Fruit fly (Drosophila melanogaster) whole organism, embryonic: ENCODE data around the gene CG10343.

Experiments used
- Atf-2 ChIP-seq: fragments of 200-800 bp; sonication (Bioruptor generic); optimal IDR thresholded peaks from 2 replicates; lab custom pipeline; 2016; ENCODE audit warnings: missing biosample characterization, missing genetic modification characterization
- BEAF-32 ChIP-seq: fragments of 200-800 bp; sonication (Bioruptor generic); optimal IDR thresholded peaks from 3 replicates; lab custom pipeline; 2017; ENCODE audit warnings: missing biosample characterization, missing genetic modification characterization, mild to moderate bottlenecking, moderate library complexity, missing genetic modification reagents
- Bteb2 ChIP-seq: fragments of 200-800 bp; sonication (Bioruptor generic); optimal IDR thresholded peaks from 2 replicates; lab custom pipeline; 2016; ENCODE audit warnings: missing biosample characterization, missing genetic modification characterization
- CG10321 ChIP-seq: fragments of 200-800 bp; sonication (Bioruptor generic); IDR thresholded peaks from 2 replicates; pipeline ENCODE4 v1.3.6; 2022; ENCODE audit warnings: missing biosample characterization, missing genetic modification characterization
- CG11247 ChIP-seq: fragments of 200-800 bp; sonication (Bioruptor generic); IDR thresholded peaks from 2 replicates; pipeline ENCODE4 v1.3.6; 2022; ENCODE audit warnings: missing biosample characterization, missing genetic modification characterization
- CG11696 ChIP-seq: fragments of 200-800 bp; sonication (Bioruptor generic); IDR thresholded peaks from 2 replicates; pipeline ENCODE4 v1.3.6; 2022; ENCODE audit warnings: missing biosample characterization, missing genetic modification characterization
- CG12104 ChIP-seq: fragments of 200-800 bp; sonication (Bioruptor generic); optimal IDR thresholded peaks from 3 replicates; lab custom pipeline; 2016; ENCODE audit warnings: missing biosample characterization, missing genetic modification characterization
- CG14014 ChIP-seq: fragments of 200-800 bp; sonication (Bioruptor generic); IDR thresholded peaks from 2 replicates; pipeline ENCODE4 v1.3.6; 2022; ENCODE audit warnings: missing biosample characterization, missing genetic modification characterization
- CG14441 ChIP-seq: fragments of 200-800 bp; sonication (Bioruptor generic); IDR thresholded peaks from 2 replicates; pipeline ENCODE4 v1.3.6; 2022; ENCODE audit warnings: missing biosample characterization, missing genetic modification characterization
- CG1529 ChIP-seq: fragments of 200-800 bp; sonication (Bioruptor generic); optimal IDR thresholded peaks from 3 replicates; lab custom pipeline; 2018; ENCODE audit warnings: missing biosample characterization, missing genetic modification characterization
- CG1647 ChIP-seq: fragments of 200-800 bp; sonication (Bioruptor generic); optimal IDR thresholded peaks from 3 replicates; lab custom pipeline; 2016; ENCODE audit warnings: missing biosample characterization, missing genetic modification characterization
- CG16863 ChIP-seq: fragments of 200-800 bp; sonication (Bioruptor generic); optimal IDR thresholded peaks from 3 replicates; lab custom pipeline; 2016; ENCODE audit warnings: missing biosample characterization, missing genetic modification characterization
- CG17912 ChIP-seq: fragments of 200-800 bp; sonication (Bioruptor generic); optimal IDR thresholded peaks from 2 replicates; lab custom pipeline; 2018; ENCODE audit warnings: missing biosample characterization, mild to moderate bottlenecking, missing genetic modification characterization
- CG18599 ChIP-seq: fragments of 200-800 bp; sonication (Bioruptor generic); optimal IDR thresholded peaks from 3 replicates; lab custom pipeline; 2017; ENCODE audit warnings: missing biosample characterization, missing genetic modification characterization, mild to moderate bottlenecking, moderate library complexity, missing genetic modification reagents
- CG30431 ChIP-seq: fragments of 200-800 bp; sonication (Bioruptor generic); optimal IDR thresholded peaks from 2 replicates; lab custom pipeline; 2017; ENCODE audit warnings: missing biosample characterization, missing genetic modification characterization
- CG31441 ChIP-seq: fragments of 200-800 bp; sonication (Bioruptor generic); IDR thresholded peaks from 2 replicates; pipeline ENCODE4 v1.3.6; 2022; ENCODE audit warnings: missing biosample characterization, missing genetic modification characterization
- CG3995 ChIP-seq: fragments of 200-800 bp; sonication (Bioruptor generic); optimal IDR thresholded peaks from 3 replicates; lab custom pipeline; 2016; ENCODE audit warnings: missing biosample characterization, missing genetic modification characterization
- CG6854 ChIP-seq: fragments of 200-800 bp; sonication (Bioruptor generic); optimal IDR thresholded peaks from 3 replicates; lab custom pipeline; 2017; ENCODE audit warnings: missing biosample characterization, mild to moderate bottlenecking, missing genetic modification characterization
- CG7987 ChIP-seq: fragments of 200-800 bp; sonication (Bioruptor generic); optimal IDR thresholded peaks from 2 replicates; lab custom pipeline; 2018; ENCODE audit warnings: missing biosample characterization, mild to moderate bottlenecking, missing genetic modification characterization, moderate library complexity
- CG8089 ChIP-seq: fragments of 200-800 bp; sonication (Bioruptor generic); optimal IDR thresholded peaks from 3 replicates; lab custom pipeline; 2016; ENCODE audit warnings: missing biosample characterization, missing genetic modification characterization
- Dfd ChIP-seq, 2 experiments: fragments of >200 bp; optimal IDR thresholded peaks; 2 replicates each; lab custom pipeline; 2017; ENCODE audit warnings: missing biosample characterization in 2 of 2, missing genetic modification characterization in 2 of 2
- Dip3 ChIP-seq: fragments of 200-800 bp; sonication (Bioruptor generic); optimal IDR thresholded peaks from 3 replicates; lab custom pipeline; 2016; ENCODE audit warnings: missing biosample characterization, missing genetic modification characterization
- Doc2 ChIP-seq: fragments of 200-800 bp; sonication (Bioruptor generic); IDR thresholded peaks from 2 replicates; pipeline ENCODE4 v1.3.6; 2022; ENCODE audit warnings: missing biosample characterization, missing genetic modification characterization
- HmgD ChIP-seq: fragments of 200-800 bp; sonication (Bioruptor generic); optimal IDR thresholded peaks from 3 replicates; lab custom pipeline; 2016; ENCODE audit warnings: missing biosample characterization, missing genetic modification characterization
- Hmx ChIP-seq: fragments of 200-800 bp; sonication (Bioruptor generic); optimal IDR thresholded peaks from 2 replicates; lab custom pipeline; 2016; ENCODE audit warnings: missing biosample characterization, missing genetic modification characterization
- NC2β ChIP-seq: fragments of 200-800 bp; sonication (Bioruptor generic); optimal IDR thresholded peaks from 2 replicates; lab custom pipeline; 2016; ENCODE audit warnings: missing biosample characterization, missing genetic modification characterization
- Rfx ChIP-seq: fragments of 200-800 bp; sonication (Bioruptor generic); IDR thresholded peaks from 2 replicates; pipeline ENCODE4 v1.3.6; 2022; ENCODE audit warnings: missing biosample characterization, missing genetic modification characterization
- abd-A ChIP-seq: fragments of 200-800 bp; sonication (Bioruptor generic); optimal IDR thresholded peaks from 3 replicates; lab custom pipeline; 2019; ENCODE audit warnings: missing biosample characterization, mild to moderate bottlenecking, missing genetic modification characterization, moderate library complexity
- amos ChIP-seq: fragments of 200-800 bp; sonication (Bioruptor generic); IDR thresholded peaks from 2 replicates; pipeline ENCODE4 v1.3.6; 2022; ENCODE audit warnings: missing biosample characterization, missing genetic modification characterization; ENCODE audit not compliant: partially characterized antibody
- ap ChIP-seq: fragments of 200-800 bp; sonication (Bioruptor generic); IDR thresholded peaks from 2 replicates; pipeline ENCODE4 v1.3.6; 2022; ENCODE audit warnings: missing biosample characterization, missing genetic modification characterization
- br ChIP-seq: fragments of >200 bp; optimal IDR thresholded peaks from 2 replicates; lab custom pipeline; 2017
- caup ChIP-seq: fragments of 200-800 bp; sonication (Bioruptor generic); optimal IDR thresholded peaks from 3 replicates; lab custom pipeline; 2017; ENCODE audit warnings: missing biosample characterization, mild to moderate bottlenecking, missing genetic modification characterization, moderate library complexity; ENCODE audit not compliant: severe bottlenecking
- chn ChIP-seq: fragments of 200-800 bp; sonication (Bioruptor generic); optimal IDR thresholded peaks from 2 replicates; lab custom pipeline; 2016; ENCODE audit warnings: missing biosample characterization, missing genetic modification characterization
- corto ChIP-seq: fragments of 200-800 bp; sonication (Bioruptor generic); optimal IDR thresholded peaks from 2 replicates; lab custom pipeline; 2016; ENCODE audit warnings: missing biosample characterization, mild to moderate bottlenecking, missing genetic modification characterization, moderate library complexity
- dysf ChIP-seq: fragments of 200-800 bp; sonication (Bioruptor generic); IDR thresholded peaks from 3 replicates; pipeline ENCODE4 v1.3.6; 2022; ENCODE audit warnings: missing biosample characterization, missing genetic modification characterization
- gce ChIP-seq: fragments of 200-800 bp; sonication (Bioruptor generic); IDR thresholded peaks from 3 replicates; pipeline ENCODE4 v1.3.6; 2022; ENCODE audit warnings: missing biosample characterization, missing genetic modification characterization
- gcm2 ChIP-seq: fragments of 200-800 bp; sonication (Bioruptor generic); optimal IDR thresholded peaks from 2 replicates; lab custom pipeline; 2016; ENCODE audit warnings: missing biosample characterization, missing genetic modification characterization
- gt ChIP-seq: fragments of 200-800 bp; sonication (Bioruptor generic); IDR thresholded peaks from 2 replicates; pipeline ENCODE4 v1.3.6; 2022; ENCODE audit warnings: missing biosample characterization, missing genetic modification characterization
- hkb ChIP-seq, 2 experiments: fragments of 200-800 bp in 1 of 2; fragments of >200 bp in 1 of 2; sonication (Bioruptor generic) in 1 of 2; IDR thresholded peaks in 1 of 2; optimal IDR thresholded peaks in 1 of 2; 2 replicates each; pipeline versions ENCODE4 v1.3.6 to Lab custom; 2017 to 2022; ENCODE audit warnings: missing biosample characterization in 1 of 2, missing genetic modification characterization in 1 of 2
- knrl ChIP-seq: fragments of 200-800 bp; sonication (Bioruptor generic); IDR thresholded peaks from 3 replicates; pipeline ENCODE4 v1.3.6; 2022; ENCODE audit warnings: missing biosample characterization, missing genetic modification characterization; ENCODE audit not compliant: partially characterized antibody
- lola ChIP-seq, 3 experiments: fragments of >200 bp in 2 of 3; fragments of 200-800 bp in 1 of 3; sonication (Bioruptor generic) in 1 of 3; optimal IDR thresholded peaks; 2 replicates each; lab custom pipeline; 2017 to 2019; ENCODE audit warnings: missing biosample characterization in 3 of 3, missing genetic modification characterization in 3 of 3, mild to moderate bottlenecking in 1 of 3, moderate library complexity in 1 of 3
- nau ChIP-seq: fragments of 200-800 bp; sonication (Bioruptor generic); optimal IDR thresholded peaks from 3 replicates; lab custom pipeline; 2017; ENCODE audit warnings: missing biosample characterization, mild to moderate bottlenecking, missing genetic modification characterization, missing genetic modification reagents
- nerfin-2 ChIP-seq: fragments of 200-800 bp; sonication (Bioruptor generic); IDR thresholded peaks from 2 replicates; pipeline ENCODE4 v1.3.6; 2022; ENCODE audit warnings: missing biosample characterization, missing genetic modification characterization; ENCODE audit not compliant: partially characterized antibody
- oc ChIP-seq: fragments of 200-800 bp; sonication (Bioruptor generic); optimal IDR thresholded peaks from 2 replicates; lab custom pipeline; 2018; ENCODE audit warnings: missing biosample characterization, mild to moderate bottlenecking, missing genetic modification characterization, moderate library complexity
- slp2 ChIP-seq: fragments of 200-800 bp; sonication (Bioruptor generic); optimal IDR thresholded peaks from 2 replicates; lab custom pipeline; 2016; ENCODE audit warnings: missing biosample characterization, missing genetic modification characterization
- tgo ChIP-seq: fragments of 200-800 bp; sonication (Bioruptor generic); IDR thresholded peaks from 3 replicates; pipeline ENCODE4 v1.3.6; 2022; ENCODE audit warnings: missing biosample characterization, missing genetic modification characterization
- usp ChIP-seq: fragments of >200 bp; optimal IDR thresholded peaks from 2 replicates; lab custom pipeline; 2017; ENCODE audit warnings: missing biosample characterization, missing genetic modification characterization
- vfl ChIP-seq: fragments of 200-800 bp; sonication (Bioruptor generic); optimal IDR thresholded peaks from 2 replicates; lab custom pipeline; 2016; ENCODE audit warnings: missing biosample characterization, missing genetic modification characterization
- zen2 ChIP-seq: fragments of 200-800 bp; sonication (Bioruptor generic); IDR thresholded peaks from 3 replicates; pipeline ENCODE4 v1.3.6; 2022; ENCODE audit warnings: missing biosample characterization, missing genetic modification characterization; ENCODE audit not compliant: partially characterized antibody

CG10343 gene

DNA sequence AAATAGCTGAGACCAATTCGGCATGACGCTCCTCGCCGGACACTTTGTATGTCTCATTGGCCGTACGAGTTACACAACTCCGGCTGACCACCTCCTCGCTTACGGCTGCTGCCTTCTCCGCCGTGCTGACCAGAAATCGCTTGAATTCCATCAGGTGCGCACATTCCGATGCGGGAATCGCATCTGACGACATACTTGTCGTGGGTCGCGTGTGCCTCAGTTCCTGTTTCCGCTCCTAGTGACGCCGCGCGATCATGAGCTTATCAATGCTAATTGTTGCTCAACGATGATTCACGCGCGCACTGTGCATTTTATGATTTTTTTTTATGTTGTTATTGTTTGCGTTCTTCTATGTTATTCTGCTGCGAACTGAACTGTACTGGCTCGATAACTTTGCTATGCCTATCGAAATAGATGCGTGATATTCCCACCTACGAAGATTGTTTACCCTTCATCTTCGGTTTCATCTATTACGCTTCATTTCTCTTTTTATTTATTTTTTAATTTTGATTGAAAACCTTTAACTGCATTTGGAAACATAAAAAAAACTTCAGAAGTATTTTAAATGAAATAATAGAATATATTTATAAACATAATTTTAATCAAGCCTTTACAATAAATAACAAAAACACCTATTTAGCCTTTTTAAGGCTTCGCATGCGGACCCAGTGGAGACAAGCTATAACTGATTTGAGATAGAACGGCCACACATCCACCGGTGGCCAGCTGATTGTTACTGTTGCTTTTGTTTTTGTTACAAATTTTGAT lies at the start of gene CG10343, which contains the start of gene CG10376 (continued):
- TF ChIP-seq Dip3 (peak; percentile 65), Doc2 (peak; percentile 36; the same call in 1 of the 2 replicates), HmgD (GFP tag; lab: Kevin White, UChicago) (no peak), zen2 (GFP tag; lab: Robert Waterston, UW) (no peak), gce (no peak), CG31441 (GFP tag; lab: Robert Waterston, UW) (peak; percentile 94), CG11696 (0 out of 2 replicates have a peak, but pooled peaks have one; percentile 33), CG3995 (GFP tag; lab: Kevin White, UChicago) (peak; percentile 16), knrl (peak; percentile 39; the same call in 1 of the 3 replicates), hkb (optimal IDR thresholded peaks at IDR 0.05; lab: Kevin White, UChicago) (peak; percentile 22), hkb (GFP tag; IDR thresholded peaks at IDR 0.05; lab: Robert Waterston, UW) (peak; percentile 71), chn (GFP tag; lab: Kevin White, UChicago) (peak; percentile 70), oc (no peak), CG11247 (peak; percentile 79), caup (GFP tag; lab: Kevin White, UChicago) (peak; percentile 83), CG30431 (peak; percentile 82), Bteb2 (GFP tag; lab: Kevin White, UChicago) (no peak), CG10321 (GFP tag; lab: Robert Waterston, UW) (no peak), CG16863 (GFP tag; lab: Kevin White, UChicago) (peak; percentile 30), Rfx (peak; percentile 88), Atf-2 (GFP tag; lab: Kevin White, UChicago) (peak; percentile 34), CG12104 (peak; percentile 82), CG1529 (peak; percentile 62), ap (GFP tag; lab: Robert Waterston, UW) (peak; percentile 64), dysf (peak; percentile 93), br (no peak), amos (GFP tag; lab: Robert Waterston, UW) (no peak), CG1647 (GFP tag; lab: Kevin White, UChicago) (peak; percentile 7), CG6854 (GFP tag; lab: Kevin White, UChicago) (no peak), slp2 (GFP tag; lab: Kevin White, UChicago) (peak; percentile 39), gcm2 (GFP tag; lab: Kevin White, UChicago) (no peak), CG14014 (peak; percentile 81), usp (GFP tag; lab: Kevin White, UChicago) (no peak), CG17912 (GFP tag; lab: Kevin White, UChicago) (peak; percentile 64), tgo (GFP tag; lab: Robert Waterston, UW) (peak; percentile 88), vfl (peak; percentile 70), gt (GFP tag; lab: Robert Waterston, UW) (peak; percentile 57; the same call in 1 of the 2 replicates), CG7987 (GFP tag; lab: Kevin White, UChicago) (peak; percentile 58), CG18599 (GFP tag; lab: Kevin White, UChicago) (peak; percentile 88), abd-A (tag; lab: Kevin White, UChicago) (no peak), lola (GFP tag; optimal IDR thresholded peaks at IDR 0.05; lab: Kevin White, UChicago) (peak in 2 of 3 experiments; percentile 94 to 98), nau (no peak), CG8089 (no peak), nerfin-2 (GFP tag; lab: Robert Waterston, UW) (no peak), corto (GFP tag; lab: Kevin White, UChicago) (peak; percentile 44), CG14441 (peak; percentile 82), BEAF-32 (GFP tag; lab: Kevin White, UChicago) (peak; percentile 49), NC2β (GFP tag; lab: Kevin White, UChicago) (peak; percentile 18), Hmx (GFP tag; lab: Kevin White, UChicago) (no peak), Dfd (GFP tag; optimal IDR thresholded peaks at IDR 0.05; lab: Kevin White, UChicago) (peak; percentile 21 to 90)
